Worm (Caenorhabditis elegans): ENCODE measurements around the gene cdf-2.

The cdf-2 gene

ce11 chrX:12480447-12480998 is 13.8 kb upstream of the cdf-2 start, which contains the start of gene atf-6 (continued):
- TF ChIP-seq gmeb-1 (tag; optimal IDR thresholded peaks at IDR 0.05) (peak; percentile 71), peb-1 (tag; optimal IDR thresholded peaks at IDR 0.05) (peak; percentile 67), nhr-25 (tag; optimal IDR thresholded peaks at IDR 0.05) (no peak), egl-27 (tag; optimal IDR thresholded peaks at IDR 0.05) (peak; percentile 40), ceh-82 (tag; optimal IDR thresholded peaks at IDR 0.05) (peak; percentile 52), lsy-2 (tag; optimal IDR thresholded peaks at IDR 0.05) (peak in 1 of 2 experiments; percentile 77)

- TF ChIP-seq unc-55 (GFP tag; optimal IDR thresholded peaks at IDR 0.05) (no peak), nhr-129 (tag; optimal IDR thresholded peaks at IDR 0.05) (no peak), nhr-25 (tag; optimal IDR thresholded peaks at IDR 0.05) (no peak), elt-1 (tag; optimal IDR thresholded peaks at IDR 0.05) (no peak), lin-11 (tag; optimal IDR thresholded peaks at IDR 0.05) (no peak), unc-39 (tag; optimal IDR thresholded peaks at IDR 0.05) (no peak), lin-13 (GFP tag; optimal IDR thresholded peaks at IDR 0.05) (no peak), lin-39 (tag; optimal IDR thresholded peaks at IDR 0.05) (no peak), ztf-11 (tag; optimal IDR thresholded peaks at IDR 0.05) (no peak), F13H6.1 (tag; optimal IDR thresholded peaks at IDR 0.05) (no peak), nhr-12 (tag; optimal IDR thresholded peaks at IDR 0.05) (no peak), nhr-23 (tag; optimal IDR thresholded peaks at IDR 0.05) (no peak), lsy-2 (tag; optimal IDR thresholded peaks at IDR 0.05) (no peak), C34F6.9 (tag; optimal IDR thresholded peaks at IDR 0.05) (no peak), mdl-1 (tag; optimal IDR thresholded peaks at IDR 0.05) (no peak), snpc-4 (tag; optimal IDR thresholded peaks at IDR 0.05) (no peak), ceh-16 (tag; optimal IDR thresholded peaks at IDR 0.05) (no peak), fos-1 (tag; optimal IDR thresholded peaks at IDR 0.05) (no peak)
Observed at ce11 chrX:12479027-12479426, 12.3 kb upstream of the cdf-2 start.

- TF ChIP-seq alr-1 (tag; optimal IDR thresholded peaks at IDR 0.05), result no peak
- no peak for TF ChIP-seq nhr-77 (tag; optimal IDR thresholded peaks at IDR 0.05)
- TF ChIP-seq unc-62 (GFP tag; optimal IDR thresholded peaks at IDR 0.05), result no peak
- TF ChIP-seq lin-39 (tag; optimal IDR thresholded peaks at IDR 0.05), result no peak
- TF ChIP-seq nhr-23 (tag; optimal IDR thresholded peaks at IDR 0.05), result no peak
- no peak for TF ChIP-seq nhr-21 (tag; optimal IDR thresholded peaks at IDR 0.05)
- TF ChIP-seq mab-5 (tag; optimal IDR thresholded peaks at IDR 0.05), result no peak
- no peak for TF ChIP-seq nhr-129 (tag; optimal IDR thresholded peaks at IDR 0.05)
- no peak for TF ChIP-seq ama-1 (optimal IDR thresholded peaks at IDR 0.05)
- no peak for TF ChIP-seq zag-1 (tag; optimal IDR thresholded peaks at IDR 0.05)
- TF ChIP-seq nhr-6 (tag; optimal IDR thresholded peaks at IDR 0.05), result no peak
- no peak for TF ChIP-seq egl-27 (tag; optimal IDR thresholded peaks at IDR 0.05)
- no peak for TF ChIP-seq ceh-82 (tag; optimal IDR thresholded peaks at IDR 0.05)
Observed at ce11 chrX:12478465-12478864, 11.7 kb upstream of the cdf-2 start.

ce11 chrX:12477341-12477740 is 10.6 kb upstream of the cdf-2 start, which contains the start of gene F45E6.1:
Gene F45E6.1 (minus strand): TSS chrX:12477441.
- TF ChIP-seq nhr-237 (tag; optimal IDR thresholded peaks at IDR 0.05) (no peak), nhr-77 (tag; optimal IDR thresholded peaks at IDR 0.05) (no peak), mdl-1 (tag; optimal IDR thresholded peaks at IDR 0.05) (no peak), sma-3 (GFP tag; optimal IDR thresholded peaks at IDR 0.05) (no peak), ceh-16 (tag; optimal IDR thresholded peaks at IDR 0.05) (no peak), snpc-4 (tag; optimal IDR thresholded peaks at IDR 0.05) (no peak), mab-5 (tag; optimal IDR thresholded peaks at IDR 0.05) (no peak), ztf-1 (GFP tag; conservative IDR thresholded peaks at IDR 0.05) (no peak), sem-4 (tag; optimal IDR thresholded peaks at IDR 0.05) (no peak), ama-1 (optimal IDR thresholded peaks at IDR 0.05) (no peak), peb-1 (tag; optimal IDR thresholded peaks at IDR 0.05) (no peak), fos-1 (tag; optimal IDR thresholded peaks at IDR 0.05) (no peak), nhr-12 (tag; optimal IDR thresholded peaks at IDR 0.05) (no peak), nhr-11 (tag; optimal IDR thresholded peaks at IDR 0.05) (no peak), ZK546.5 (tag; optimal IDR thresholded peaks at IDR 0.05) (no peak), unc-62 (GFP tag; optimal IDR thresholded peaks at IDR 0.05) (no peak)

ce11 chrX:12476412-12476811 is 9.7 kb upstream of the cdf-2 start:
- TF ChIP-seq sem-4 (tag; optimal IDR thresholded peaks at IDR 0.05) (no peak), nhr-77 (tag; optimal IDR thresholded peaks at IDR 0.05) (no peak), sma-9 (GFP tag; optimal IDR thresholded peaks at IDR 0.05) (no peak), sma-9 (tag; optimal IDR thresholded peaks at IDR 0.05) (no peak), fos-1 (tag; optimal IDR thresholded peaks at IDR 0.05) (no peak), unc-39 (tag; optimal IDR thresholded peaks at IDR 0.05) (no peak), ama-1 (optimal IDR thresholded peaks at IDR 0.05) (no peak), nhr-129 (tag; optimal IDR thresholded peaks at IDR 0.05) (no peak), mdl-1 (tag; optimal IDR thresholded peaks at IDR 0.05) (no peak), nhr-10 (tag; optimal IDR thresholded peaks at IDR 0.05) (no peak), ztf-1 (GFP tag; conservative IDR thresholded peaks at IDR 0.05) (no peak), dmd-4 (tag; optimal IDR thresholded peaks at IDR 0.05) (no peak), lin-13 (GFP tag; optimal IDR thresholded peaks at IDR 0.05) (no peak), ztf-4 (tag; optimal IDR thresholded peaks at IDR 0.05) (no peak), mbf-1 (tag; optimal IDR thresholded peaks at IDR 0.05) (no peak)

Measured in whole organism, L2 larva.